Worm (Caenorhabditis elegans): Measurements from ENCODE around the gene Y38H6C.24.

DNA sequence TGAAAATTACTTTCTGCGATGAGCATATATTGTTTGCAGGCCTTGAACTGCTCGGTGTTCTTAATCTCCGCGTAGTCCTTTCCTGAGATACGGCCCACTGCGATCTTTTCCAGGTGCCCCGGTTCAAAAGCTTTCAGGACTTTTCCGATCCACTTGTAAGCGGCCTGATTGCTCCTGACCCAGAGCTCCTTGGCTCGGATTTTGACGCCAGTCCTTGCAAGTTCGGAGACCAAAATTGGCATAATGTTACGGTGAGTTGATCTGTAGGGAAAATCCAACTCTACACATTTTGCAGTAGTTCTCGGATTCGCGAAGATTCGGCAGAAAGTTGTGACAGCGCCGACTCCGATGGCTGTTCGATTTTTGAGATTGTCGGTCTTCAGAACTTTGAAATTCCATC is 9.2 kb upstream of the Y38H6C.24 start:
- TF ChIP-seq ceh-82 (tag; optimal IDR thresholded peaks at IDR 0.05) (no peak), lin-11 (tag; optimal IDR thresholded peaks at IDR 0.05) (no peak), ama-1 (optimal IDR thresholded peaks at IDR 0.05) (no peak), fos-1 (tag; optimal IDR thresholded peaks at IDR 0.05) (no peak)

All from whole organism, L2 larva.